Worm (Caenorhabditis elegans) whole organism, mixed stage, embryonic: Measurements from ENCODE around the gene C15B12.9.
A peak's percentile ranks its signal among the peaks of the same experiment; 100 is the strongest.

Source experiments
- M03D4.4 ChIP-seq: sonication (generic microtip); optimal IDR thresholded peaks from 2 replicates; lab custom pipeline; 2017; ENCODE audit warnings: mild to moderate bottlenecking, missing genetic modification characterization, missing compliant biosample characterization
- bed-3 ChIP-seq: fragments of 200-800 bp; sonication (Bioruptor generic); optimal IDR thresholded peaks from 3 replicates; lab custom pipeline; 2018; ENCODE audit warnings: mild to moderate bottlenecking, missing genetic modification characterization, moderate library complexity, missing compliant biosample characterization
- blmp-1 ChIP-seq: fragments of 150-350 bp; optimal IDR thresholded peaks from 2 replicates; lab custom pipeline; 2014; ENCODE audit warnings: missing biosample characterization, missing genetic modification characterization
- ceh-39 ChIP-seq: fragments of 150-350 bp; optimal IDR thresholded peaks from 2 replicates; lab custom pipeline; 2014; ENCODE audit warnings: missing biosample characterization, missing genetic modification characterization
- ceh-43 ChIP-seq: fragments of 200-800 bp; sonication (Bioruptor generic); optimal IDR thresholded peaks from 2 replicates; lab custom pipeline; 2018; ENCODE audit warnings: mild to moderate bottlenecking, missing genetic modification characterization, moderate library complexity, missing compliant biosample characterization
- ceh-83 ChIP-seq: fragments of 200-800 bp; sonication (Bioruptor generic); optimal IDR thresholded peaks from 2 replicates; lab custom pipeline; 2018; ENCODE audit warnings: mild to moderate bottlenecking, missing genetic modification characterization, missing compliant biosample characterization
- ces-1 ChIP-seq: fragments of 150-350 bp; optimal IDR thresholded peaks from 2 replicates; lab custom pipeline; 2014; ENCODE audit warnings: missing biosample characterization, missing genetic modification reagents, missing genetic modification characterization
- cnd-1 ChIP-seq: fragments of 200-800 bp; sonication (Bioruptor generic); optimal IDR thresholded peaks from 2 replicates; lab custom pipeline; 2018; ENCODE audit warnings: mild to moderate bottlenecking, missing genetic modification characterization, missing compliant biosample characterization
- drap-1 ChIP-seq: fragments of 200-800 bp; sonication (Bioruptor generic); optimal IDR thresholded peaks from 3 replicates; lab custom pipeline; 2018; ENCODE audit warnings: mild to moderate bottlenecking, missing genetic modification characterization, missing compliant biosample characterization
- elt-1 ChIP-seq: sonication (generic microtip); optimal IDR thresholded peaks from 2 replicates; lab custom pipeline; 2017; ENCODE audit warnings: missing genetic modification characterization, mild to moderate bottlenecking, missing compliant biosample characterization, antibody characterized with exemption, moderate library complexity, borderline replicate concordance; ENCODE audit not compliant: insufficient read depth
- flh-1 ChIP-seq: fragments of 200-800 bp; sonication (Bioruptor generic); optimal IDR thresholded peaks from 2 replicates; lab custom pipeline; 2018; ENCODE audit warnings: mild to moderate bottlenecking, missing genetic modification characterization, moderate library complexity, missing compliant biosample characterization
- ham-2 ChIP-seq: fragments of 200-800 bp; sonication (Bioruptor generic); optimal IDR thresholded peaks from 2 replicates; lab custom pipeline; 2018; ENCODE audit warnings: mild to moderate bottlenecking, missing genetic modification characterization, missing compliant biosample characterization
- hlh-1 ChIP-seq: fragments of 150-350 bp; optimal IDR thresholded peaks from 2 replicates; lab custom pipeline; 2014; ENCODE audit warnings: missing biosample characterization, missing genetic modification reagents, missing genetic modification characterization
- lin-13 ChIP-seq: fragments of 150-350 bp; optimal IDR thresholded peaks from 2 replicates; lab custom pipeline; 2014; ENCODE audit warnings: missing biosample characterization, missing genetic modification characterization
- lin-32 ChIP-seq: fragments of 200-800 bp; sonication (Bioruptor generic); optimal IDR thresholded peaks from 2 replicates; lab custom pipeline; 2018; ENCODE audit warnings: mild to moderate bottlenecking, missing genetic modification characterization, missing compliant biosample characterization
- lsy-2 ChIP-seq: fragments of 150-350 bp; optimal IDR thresholded peaks from 2 replicates; lab custom pipeline; 2014; ENCODE audit warnings: missing biosample characterization, missing genetic modification characterization
- mab-5 ChIP-seq: fragments of 150-350 bp; optimal IDR thresholded peaks from 2 replicates; lab custom pipeline; 2014; ENCODE audit warnings: missing biosample characterization, missing genetic modification characterization
- mep-1 ChIP-seq: fragments of 150-350 bp; optimal IDR thresholded peaks from 2 replicates; lab custom pipeline; 2017; ENCODE audit warnings: missing biosample characterization, missing genetic modification reagents, missing genetic modification characterization, inconsistent platforms
- nhr-12 ChIP-seq: fragments of 150-350 bp; optimal IDR thresholded peaks from 2 replicates; lab custom pipeline; 2014; ENCODE audit warnings: missing biosample characterization, missing genetic modification characterization
- nhr-2 ChIP-seq: fragments of 150-350 bp; optimal IDR thresholded peaks from 2 replicates; lab custom pipeline; 2014; ENCODE audit warnings: missing biosample characterization, missing genetic modification characterization
- nhr-237 ChIP-seq: fragments of 150-350 bp; optimal IDR thresholded peaks from 2 replicates; lab custom pipeline; 2014; ENCODE audit warnings: missing biosample characterization, missing genetic modification characterization
- nhr-28 ChIP-seq: fragments of 150-350 bp; optimal IDR thresholded peaks from 2 replicates; lab custom pipeline; 2014; ENCODE audit warnings: missing biosample characterization, missing genetic modification characterization
- nhr-76 ChIP-seq: sonication (generic microtip); optimal IDR thresholded peaks from 2 replicates; lab custom pipeline; 2017; ENCODE audit warnings: missing biosample characterization, missing genetic modification characterization
- pha-4 ChIP-seq: fragments of 150-350 bp; optimal IDR thresholded peaks from 2 replicates; lab custom pipeline; 2018; ENCODE audit warnings: missing biosample characterization, missing genetic modification reagents, missing genetic modification characterization
- sem-2 ChIP-seq: fragments of 200-800 bp; sonication (Bioruptor generic); optimal IDR thresholded peaks from 2 replicates; lab custom pipeline; 2018; ENCODE audit warnings: mild to moderate bottlenecking, missing genetic modification characterization, missing compliant biosample characterization
- sptf-1 ChIP-seq: sonication (generic microtip); optimal IDR thresholded peaks from 2 replicates; lab custom pipeline; 2017; ENCODE audit warnings: mild to moderate bottlenecking, missing genetic modification characterization, moderate library complexity, missing compliant biosample characterization
- unc-120 ChIP-seq: sonication (generic microtip); optimal IDR thresholded peaks from 2 replicates; lab custom pipeline; 2017; ENCODE audit warnings: missing genetic modification characterization, missing compliant biosample characterization; ENCODE audit not compliant: poor library complexity, severe bottlenecking
- unc-39 ChIP-seq: fragments of 150-350 bp; optimal IDR thresholded peaks from 2 replicates; lab custom pipeline; 2014; ENCODE audit warnings: missing biosample characterization, missing genetic modification characterization
- zip-8 ChIP-seq: fragments of 150-350 bp; optimal IDR thresholded peaks from 2 replicates; lab custom pipeline; 2014; ENCODE audit warnings: missing biosample characterization, missing genetic modification characterization
- ztf-11 ChIP-seq: fragments of 150-350 bp; optimal IDR thresholded peaks from 2 replicates; lab custom pipeline; 2014; ENCODE audit warnings: missing biosample characterization, missing genetic modification characterization

The C15B12.9 gene

DNA sequence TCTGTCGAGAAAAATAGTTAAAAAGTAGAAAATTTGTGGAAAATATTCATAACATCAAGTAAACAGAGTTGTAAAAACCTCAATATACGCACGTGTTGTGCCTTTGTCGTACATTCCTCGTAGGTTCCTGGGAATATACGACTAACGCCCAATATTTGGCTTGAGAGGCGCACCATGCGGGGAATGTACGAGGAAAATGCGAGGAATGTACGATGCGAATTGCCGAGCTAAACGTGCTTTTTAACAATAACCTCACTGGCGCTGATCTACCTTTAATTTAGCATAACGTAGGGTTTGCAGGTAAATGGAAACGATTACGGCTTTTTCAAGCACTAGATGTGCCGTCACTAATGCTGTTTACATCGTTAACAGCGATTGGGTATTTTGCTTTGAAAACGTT lies at the start of gene C15B12.9:
Gene C15B12.9 (plus strand): TSS at position 301 of the 400 bp plus-strand sequence.
- TF ChIP-seq ham-2 (GFP tag; lab: Kevin White, UChicago) = no peak
- TF ChIP-seq drap-1 (GFP tag; lab: Kevin White, UChicago) = no peak
- no peak for TF ChIP-seq lsy-2 (tag; lab: Kevin White, UChicago)
- TF ChIP-seq pha-4 = no peak
- no peak for TF ChIP-seq hlh-1 (tag; lab: Kevin White, UChicago)
- TF ChIP-seq flh-1 (GFP tag; lab: Kevin White, UChicago) = no peak
- TF ChIP-seq mab-5 = no peak
- no peak for TF ChIP-seq lin-13 (tag; lab: Kevin White, UChicago)
- no peak for TF ChIP-seq sptf-1
- no peak for TF ChIP-seq lin-32 (GFP tag; lab: Kevin White, UChicago)
- TF ChIP-seq mep-1 (tag; lab: Kevin White, UChicago) = no peak
- TF ChIP-seq unc-39 (tag; lab: Kevin White, UChicago) = no peak

DNA sequence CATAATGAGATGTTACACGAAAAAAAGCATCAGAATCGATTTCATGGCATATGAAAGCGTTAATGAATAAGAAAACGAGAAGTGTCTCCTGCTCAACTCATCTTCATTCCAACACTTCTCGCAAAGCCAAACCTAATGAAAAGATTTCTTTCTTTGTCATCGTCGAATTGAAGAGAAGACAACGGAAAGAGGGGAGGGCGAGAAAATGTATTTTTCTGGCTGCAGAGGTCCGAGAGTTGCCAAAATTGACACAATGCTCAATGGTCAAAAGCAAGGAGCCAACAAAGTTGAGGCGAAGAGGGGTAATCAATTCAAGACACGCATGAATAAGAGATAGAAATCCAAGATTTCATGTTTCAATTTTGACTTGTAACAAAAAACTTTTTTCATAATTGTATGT lies 49.5 kb upstream of the C15B12.9 start:
- TF ChIP-seq ceh-39 (tag; lab: Kevin White, UChicago) (no peak), ces-1 (GFP tag; lab: Kevin White, UChicago) (peak; percentile 71)

DNA sequence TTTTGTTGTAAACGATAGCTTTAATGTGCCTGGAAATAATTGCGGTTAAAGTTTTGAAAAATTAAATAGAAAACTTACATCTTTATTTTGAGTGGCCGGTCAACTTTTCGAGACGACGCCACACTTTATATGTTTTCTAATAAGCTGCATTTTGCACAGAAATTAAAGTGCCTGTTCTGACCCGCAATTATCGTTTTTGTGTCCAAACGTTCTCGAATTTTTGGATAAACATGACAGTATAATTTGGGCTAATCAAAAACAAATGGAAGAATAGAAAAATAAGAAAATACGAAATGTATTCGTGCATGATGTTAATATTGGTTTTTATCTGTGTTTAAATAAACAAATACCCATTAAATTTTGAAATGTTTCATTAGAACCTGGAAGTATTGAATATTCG lies 47.9 kb upstream of the C15B12.9 start, which contains the start of gene K10C2.12:
Gene K10C2.12 (minus strand): TSS at position 101 of the 400 bp plus-strand sequence.
- TF ChIP-seq nhr-12 (tag; lab: Kevin White, UChicago) (no peak), bed-3 (GFP tag; lab: Kevin White, UChicago) (no peak), unc-120 (tag; lab: Kevin White, UChicago) (no peak), unc-39 (tag; lab: Kevin White, UChicago) (no peak), blmp-1 (tag; lab: Kevin White, UChicago) (no peak), nhr-237 (tag; lab: Kevin White, UChicago) (no peak), ceh-83 (no peak), cnd-1 (no peak), nhr-76 (no peak), sem-2 (no peak), mab-5 (no peak), ham-2 (GFP tag; lab: Kevin White, UChicago) (no peak), zip-8 (no peak), ceh-43 (GFP tag; lab: Kevin White, UChicago) (no peak), drap-1 (GFP tag; lab: Kevin White, UChicago) (no peak), hlh-1 (tag; lab: Kevin White, UChicago) (no peak), nhr-28 (no peak), ztf-11 (no peak)

DNA sequence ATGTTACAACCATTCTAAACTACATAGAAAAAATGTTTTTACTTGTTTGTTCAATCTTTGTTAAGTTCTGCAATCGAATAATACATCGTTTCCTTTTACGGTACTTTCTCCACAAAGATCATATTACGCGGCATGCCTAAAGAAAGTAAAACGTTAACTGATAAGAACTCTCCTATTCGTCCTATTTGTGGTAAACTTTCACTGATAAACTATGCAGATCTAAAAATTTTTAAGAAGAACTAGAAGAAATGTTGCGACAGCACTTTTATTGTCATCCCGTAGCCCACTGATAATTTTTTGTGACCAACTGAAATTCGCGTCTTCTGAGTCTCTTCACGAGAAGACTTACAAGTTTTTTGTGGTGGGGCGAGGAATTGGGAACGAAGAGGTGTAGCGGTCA lies 41.5 kb upstream of the C15B12.9 start:
- TF ChIP-seq blmp-1 (tag; lab: Kevin White, UChicago) = no peak
- TF ChIP-seq elt-1 = no peak
- TF ChIP-seq unc-39 (tag; lab: Kevin White, UChicago) = no peak
- no peak for TF ChIP-seq lin-13 (tag; lab: Kevin White, UChicago)
- no peak for TF ChIP-seq ces-1 (GFP tag; lab: Kevin White, UChicago)
- no peak for TF ChIP-seq M03D4.4 (tag; lab: Kevin White, UChicago)
- no peak for TF ChIP-seq zip-8

DNA sequence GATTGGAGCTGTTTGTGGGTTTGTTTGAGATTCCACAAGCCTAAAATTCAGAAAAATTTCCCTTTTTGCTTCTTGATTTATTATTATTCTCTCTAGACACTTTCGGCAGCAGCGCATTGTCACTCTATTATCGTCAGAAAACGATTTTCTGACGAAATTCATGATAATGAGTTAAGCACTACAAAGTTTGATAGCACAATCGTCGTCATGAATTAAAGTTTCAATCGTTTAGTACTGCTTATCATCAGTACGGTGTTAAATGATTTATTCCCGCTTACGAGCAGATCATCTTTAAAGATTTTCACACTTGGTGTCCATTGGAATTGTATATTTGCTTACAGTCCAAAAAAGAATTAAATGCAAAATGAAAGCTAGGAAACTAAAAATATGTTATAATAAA lies 39.0 kb upstream of the C15B12.9 start:
- TF ChIP-seq unc-39 (tag; lab: Kevin White, UChicago) (no peak), nhr-76 (no peak), nhr-2 (tag; lab: Kevin White, UChicago) (no peak)

DNA sequence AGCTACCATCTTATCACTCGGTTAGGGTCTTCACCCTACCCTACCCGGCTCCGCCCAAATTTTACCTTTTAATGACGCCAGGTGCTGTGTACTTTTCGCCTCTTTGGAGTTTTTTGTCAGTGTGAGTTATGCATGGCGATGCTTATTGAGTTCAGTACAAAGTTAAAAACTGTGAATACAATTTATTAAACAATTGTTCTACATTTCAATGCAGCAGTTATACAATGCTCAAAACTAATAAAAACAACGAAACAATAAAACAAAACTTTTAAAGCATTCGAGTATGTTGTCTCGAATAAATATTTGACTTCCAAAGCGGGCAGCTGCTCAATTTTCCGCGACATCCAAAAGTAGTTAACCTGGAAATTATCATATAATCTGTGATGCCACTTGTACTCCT lies 38.1 kb upstream of the C15B12.9 start, which contains the start of gene ctsa-2:
Gene ctsa-2 (minus strand): TSS at position 101 of the 400 bp plus-strand sequence.
- no peak for TF ChIP-seq sptf-1
- TF ChIP-seq lin-32 (GFP tag; lab: Kevin White, UChicago) = no peak
